Worm (Caenorhabditis elegans): ENCODE measurements around the gene hil-3.

Gene hil-3

ce11 chrX:8205919-8206318, 47.0 kb downstream of the hil-3 start:
- TF ChIP-seq bed-3 (GFP tag; optimal IDR thresholded peaks at IDR 0.05), result no peak
- no peak for TF ChIP-seq elt-1 (tag; optimal IDR thresholded peaks at IDR 0.05; ENCODE audit: borderline replicate concordance, insufficient read depth)
- peak; percentile 26 for TF ChIP-seq ces-1 (GFP tag; optimal IDR thresholded peaks at IDR 0.05)
- TF ChIP-seq nhr-237 (tag; optimal IDR thresholded peaks at IDR 0.05), result no peak
- TF ChIP-seq mep-1 (tag; optimal IDR thresholded peaks at IDR 0.05), result peak; percentile 62
- no peak for TF ChIP-seq elt-3 (tag; optimal IDR thresholded peaks at IDR 0.05)
- no peak for TF ChIP-seq nhr-76 (tag; optimal IDR thresholded peaks at IDR 0.05)
- TF ChIP-seq nhr-2 (tag; optimal IDR thresholded peaks at IDR 0.05), result no peak
- TF ChIP-seq ztf-11 (tag; optimal IDR thresholded peaks at IDR 0.05), result no peak
- TF ChIP-seq unc-120 (tag; optimal IDR thresholded peaks at IDR 0.05; ENCODE audit: poor library complexity, severe bottlenecking), result peak; percentile 35
- no peak for TF ChIP-seq tbx-8 (GFP tag; optimal IDR thresholded peaks at IDR 0.05)
- TF ChIP-seq nhr-28 (tag; optimal IDR thresholded peaks at IDR 0.05), result no peak
- TF ChIP-seq zip-8 (tag; optimal IDR thresholded peaks at IDR 0.05), result no peak
- peak; percentile 75 for TF ChIP-seq cnd-1 (tag; optimal IDR thresholded peaks at IDR 0.05)
- TF ChIP-seq snpc-4 (tag; optimal IDR thresholded peaks at IDR 0.05), result no peak
- TF ChIP-seq unc-39 (tag; optimal IDR thresholded peaks at IDR 0.05), result no peak
- TF ChIP-seq drap-1 (GFP tag; optimal IDR thresholded peaks at IDR 0.05), result no peak
- TF ChIP-seq ham-2 (GFP tag; optimal IDR thresholded peaks at IDR 0.05), result no peak
- TF ChIP-seq blmp-1 (tag; optimal IDR thresholded peaks at IDR 0.05), result no peak
- peak; percentile 41 for TF ChIP-seq unc-62 (GFP tag; optimal IDR thresholded peaks at IDR 0.05)
- peak; percentile 3 for TF ChIP-seq lsy-2 (tag; optimal IDR thresholded peaks at IDR 0.05)
- no peak for TF ChIP-seq flh-1 (GFP tag; optimal IDR thresholded peaks at IDR 0.05)
- peak; percentile 22 for TF ChIP-seq sptf-1 (tag; optimal IDR thresholded peaks at IDR 0.05)
- no peak for TF ChIP-seq ceh-83 (GFP tag; optimal IDR thresholded peaks at IDR 0.05)
- TF ChIP-seq pha-4 (tag; optimal IDR thresholded peaks at IDR 0.05), result no peak
- peak; percentile 7 for TF ChIP-seq lin-13 (tag; optimal IDR thresholded peaks at IDR 0.05)
- TF ChIP-seq M03D4.4 (tag; optimal IDR thresholded peaks at IDR 0.05), result no peak
- no peak for TF ChIP-seq mab-5 (tag; optimal IDR thresholded peaks at IDR 0.05)
- TF ChIP-seq mls-2 (tag; optimal IDR thresholded peaks at IDR 0.05), result no peak
- TF ChIP-seq hlh-1 (tag; optimal IDR thresholded peaks at IDR 0.05), result peak; percentile 5
- peak; percentile 28 for TF ChIP-seq lin-32 (GFP tag; optimal IDR thresholded peaks at IDR 0.05)
